Fruit fly (Drosophila melanogaster) Kc167 (cell line): ENCODE results near the gene CG43136.

ENCODE experiments used
- h ChIP-seq: fragments of >200 bp; optimal IDR thresholded peaks from 3 replicates; lab custom pipeline; 2018; ENCODE audit warnings: missing external identifiers
- insv ChIP-seq: fragments of >200 bp; optimal IDR thresholded peaks from 3 replicates; lab custom pipeline; 2018; ENCODE audit warnings: missing external identifiers
- psq ChIP-seq: fragments of >200 bp; optimal IDR thresholded peaks from 2 replicates; lab custom pipeline; 2017; ENCODE audit warnings: missing external identifiers

DNA sequence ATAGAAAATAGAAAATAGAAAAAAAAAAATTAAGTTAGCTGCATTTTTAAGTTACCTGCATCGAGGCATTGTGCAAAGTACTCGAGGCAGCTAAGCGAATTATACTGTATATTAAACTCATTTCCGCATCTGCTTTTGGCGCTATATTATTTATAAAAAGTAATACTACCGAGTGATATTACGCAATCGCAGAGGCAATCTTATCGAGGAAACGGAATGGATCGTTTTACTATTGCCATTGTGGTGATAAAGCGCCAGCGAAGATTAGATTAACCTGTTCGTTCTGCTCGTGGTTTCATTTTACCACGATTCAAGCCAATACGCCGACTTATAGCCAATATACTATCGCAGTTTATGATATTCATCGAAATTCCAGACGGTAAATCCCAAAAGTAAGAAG, 30.7 kb downstream of the CG43136 start:
- TF ChIP-seq psq (lab: Kevin White, UChicago) (no peak), insv (lab: Kevin White, UChicago) (no peak), h (lab: Kevin White, UChicago) (no peak)
